Fruit fly (Drosophila melanogaster): ENCODE results near the gene CG9519.

Gene CG9519

dm6 chrX:14840417-14840872, 15.7 kb downstream of the CG9519 start:
- TF ChIP-seq CG10209 (GFP tag; optimal IDR thresholded peaks at IDR 0.05) (peak; percentile 46), Abd-B (GFP tag; optimal IDR thresholded peaks at IDR 0.05) (peak; percentile 36), CG11504 (tag; optimal IDR thresholded peaks at IDR 0.05) (peak; percentile 73), CG18262 (tag; optimal IDR thresholded peaks at IDR 0.05) (peak; percentile 56), ab (GFP tag; optimal IDR thresholded peaks at IDR 0.05) (no peak), da (GFP tag; optimal IDR thresholded peaks at IDR 0.05) (no peak), Ada2b (GFP tag; IDR thresholded peaks at IDR 0.05) (peak; percentile 49; the same call in 1 of the 2 replicates), CG3847 (GFP tag; IDR thresholded peaks at IDR 0.05) (peak; percentile 37), Optix (GFP tag; IDR thresholded peaks at IDR 0.05) (no peak), Dbx (GFP tag; IDR thresholded peaks at IDR 0.05) (peak; percentile 41; the same call in 1 of the 3 replicates), ind (GFP tag; optimal IDR thresholded peaks at IDR 0.05) (peak; percentile 20), sens-2 (GFP tag; IDR thresholded peaks at IDR 0.05) (no peak), CG10267 (tag; optimal IDR thresholded peaks at IDR 0.05) (peak; percentile 59), PHDP (tag; optimal IDR thresholded peaks at IDR 0.05) (peak; percentile 63), Meics (GFP tag; optimal IDR thresholded peaks at IDR 0.05) (peak; percentile 62), gt (GFP tag; IDR thresholded peaks at IDR 0.05) (no peak), CoRest (tag; optimal IDR thresholded peaks at IDR 0.05) (peak; percentile 67), phol (tag; optimal IDR thresholded peaks at IDR 0.05) (peak; percentile 58), CG17385 (GFP tag; optimal IDR thresholded peaks at IDR 0.05) (peak; percentile 26), tin (GFP tag; optimal IDR thresholded peaks at IDR 0.05) (no peak), caup (GFP tag; optimal IDR thresholded peaks at IDR 0.05; ENCODE audit: severe bottlenecking) (peak; percentile 21), CG9817 (tag; optimal IDR thresholded peaks at IDR 0.05) (peak; percentile 32), Ets65A (GFP tag) (peak; percentile 24), Sin3A (optimal IDR thresholded peaks at IDR 0.05) (no peak), bcd (GFP tag; optimal IDR thresholded peaks at IDR 0.05) (peak; percentile 15), CG12659 (GFP tag; optimal IDR thresholded peaks at IDR 0.05) (peak; percentile 34), CG4424 (GFP tag; optimal IDR thresholded peaks at IDR 0.05) (peak; percentile 29), Oli (tag; optimal IDR thresholded peaks at IDR 0.05) (peak; percentile 55), Hr51 (GFP tag; optimal IDR thresholded peaks at IDR 0.05) (peak in 1 of 2 experiments; percentile 65), CG31441 (GFP tag; IDR thresholded peaks at IDR 0.05) (peak; percentile 64), esg (GFP tag; conservative IDR thresholded peaks at IDR 0.05) (peak; percentile 42), gcm (GFP tag; optimal IDR thresholded peaks at IDR 0.05) (peak; percentile 56), ranshi (GFP tag; IDR thresholded peaks at IDR 0.05) (0 out of 2 replicates have a peak, but pooled peaks have one; percentile 6), ap (GFP tag; IDR thresholded peaks at IDR 0.05) (0 out of 2 replicates have a peak, but pooled peaks have one; percentile 20), Lpt (GFP tag; optimal IDR thresholded peaks at IDR 0.05) (no peak), so (GFP tag; IDR thresholded peaks at IDR 0.05) (no peak), HLH3B (GFP tag; IDR thresholded peaks at IDR 0.05) (0 out of 2 replicates have a peak, but pooled peaks have one; percentile 23), CG6813 (GFP tag; optimal IDR thresholded peaks at IDR 0.05) (peak; percentile 52), CG32772 (GFP tag; IDR thresholded peaks at IDR 0.05) (peak; percentile 23; the same call in 1 of the 2 replicates), CG1602 (GFP tag; optimal IDR thresholded peaks at IDR 0.05) (peak; percentile 16), CG6854 (GFP tag; optimal IDR thresholded peaks at IDR 0.05) (peak; percentile 11), Atf6 (GFP tag; IDR thresholded peaks at IDR 0.05) (0 out of 2 replicates have a peak, but pooled peaks have one; percentile 29), CG18619 (GFP tag; optimal IDR thresholded peaks at IDR 0.05) (peak; percentile 22), hkb (optimal IDR thresholded peaks at IDR 0.05) (no peak), hkb (GFP tag; IDR thresholded peaks at IDR 0.05) (peak; percentile 47), CG10366 (GFP tag; IDR thresholded peaks at IDR 0.05) (peak; percentile 8; the same call in 1 of the 2 replicates), bsh (GFP tag; optimal IDR thresholded peaks at IDR 0.05) (peak in 1 of 2 experiments; percentile 64), lola (GFP tag; optimal IDR thresholded peaks at IDR 0.05) (peak in 1 of 3 experiments; percentile 34), CG10147 (GFP tag; optimal IDR thresholded peaks at IDR 0.05) (peak; percentile 28), D19B (GFP tag; optimal IDR thresholded peaks at IDR 0.05) (peak; percentile 6)

Data from whole organism, embryonic.